Worm (Caenorhabditis elegans) whole organism, mixed stage, embryonic: ENCODE data around the gene fbxb-29.

Experiments
- M03D4.4 ChIP-seq: sonication (generic microtip); optimal IDR thresholded peaks from 2 replicates; lab custom pipeline; 2017; ENCODE audit warnings: mild to moderate bottlenecking, missing genetic modification characterization, missing compliant biosample characterization
- bed-3 ChIP-seq: fragments of 200-800 bp; sonication (Bioruptor generic); optimal IDR thresholded peaks from 3 replicates; lab custom pipeline; 2018; ENCODE audit warnings: mild to moderate bottlenecking, missing genetic modification characterization, moderate library complexity, missing compliant biosample characterization
- blmp-1 ChIP-seq: fragments of 150-350 bp; optimal IDR thresholded peaks from 2 replicates; lab custom pipeline; 2014; ENCODE audit warnings: missing biosample characterization, missing genetic modification characterization
- ceh-39 ChIP-seq: fragments of 150-350 bp; optimal IDR thresholded peaks from 2 replicates; lab custom pipeline; 2014; ENCODE audit warnings: missing biosample characterization, missing genetic modification characterization
- ceh-43 ChIP-seq: fragments of 200-800 bp; sonication (Bioruptor generic); optimal IDR thresholded peaks from 2 replicates; lab custom pipeline; 2018; ENCODE audit warnings: mild to moderate bottlenecking, missing genetic modification characterization, moderate library complexity, missing compliant biosample characterization
- ces-1 ChIP-seq: fragments of 150-350 bp; optimal IDR thresholded peaks from 2 replicates; lab custom pipeline; 2014; ENCODE audit warnings: missing biosample characterization, missing genetic modification reagents, missing genetic modification characterization
- cnd-1 ChIP-seq: fragments of 200-800 bp; sonication (Bioruptor generic); optimal IDR thresholded peaks from 2 replicates; lab custom pipeline; 2018; ENCODE audit warnings: mild to moderate bottlenecking, missing genetic modification characterization, missing compliant biosample characterization
- drap-1 ChIP-seq: fragments of 200-800 bp; sonication (Bioruptor generic); optimal IDR thresholded peaks from 3 replicates; lab custom pipeline; 2018; ENCODE audit warnings: mild to moderate bottlenecking, missing genetic modification characterization, missing compliant biosample characterization
- elt-1 ChIP-seq: sonication (generic microtip); optimal IDR thresholded peaks from 2 replicates; lab custom pipeline; 2017; ENCODE audit warnings: missing genetic modification characterization, mild to moderate bottlenecking, missing compliant biosample characterization, antibody characterized with exemption, moderate library complexity, borderline replicate concordance; ENCODE audit not compliant: insufficient read depth
- elt-3 ChIP-seq: fragments of 150-350 bp; optimal IDR thresholded peaks from 2 replicates; lab custom pipeline; 2014; ENCODE audit warnings: missing biosample characterization, missing genetic modification characterization
- flh-1 ChIP-seq: fragments of 200-800 bp; sonication (Bioruptor generic); optimal IDR thresholded peaks from 2 replicates; lab custom pipeline; 2018; ENCODE audit warnings: mild to moderate bottlenecking, missing genetic modification characterization, moderate library complexity, missing compliant biosample characterization
- hlh-1 ChIP-seq: fragments of 150-350 bp; optimal IDR thresholded peaks from 2 replicates; lab custom pipeline; 2014; ENCODE audit warnings: missing biosample characterization, missing genetic modification reagents, missing genetic modification characterization
- lin-13 ChIP-seq: fragments of 150-350 bp; optimal IDR thresholded peaks from 2 replicates; lab custom pipeline; 2014; ENCODE audit warnings: missing biosample characterization, missing genetic modification characterization
- lin-32 ChIP-seq: fragments of 200-800 bp; sonication (Bioruptor generic); optimal IDR thresholded peaks from 2 replicates; lab custom pipeline; 2018; ENCODE audit warnings: mild to moderate bottlenecking, missing genetic modification characterization, missing compliant biosample characterization
- lsy-2 ChIP-seq: fragments of 150-350 bp; optimal IDR thresholded peaks from 2 replicates; lab custom pipeline; 2014; ENCODE audit warnings: missing biosample characterization, missing genetic modification characterization
- mab-5 ChIP-seq: fragments of 150-350 bp; optimal IDR thresholded peaks from 2 replicates; lab custom pipeline; 2014; ENCODE audit warnings: missing biosample characterization, missing genetic modification characterization
- mep-1 ChIP-seq: fragments of 150-350 bp; optimal IDR thresholded peaks from 2 replicates; lab custom pipeline; 2017; ENCODE audit warnings: missing biosample characterization, missing genetic modification reagents, missing genetic modification characterization, inconsistent platforms
- mls-2 ChIP-seq: sonication (generic microtip); optimal IDR thresholded peaks from 2 replicates; lab custom pipeline; 2016; ENCODE audit warnings: mild to moderate bottlenecking, missing genetic modification characterization, moderate library complexity, missing compliant biosample characterization
- nhr-12 ChIP-seq: fragments of 150-350 bp; optimal IDR thresholded peaks from 2 replicates; lab custom pipeline; 2014; ENCODE audit warnings: missing biosample characterization, missing genetic modification characterization
- nhr-2 ChIP-seq: fragments of 150-350 bp; optimal IDR thresholded peaks from 2 replicates; lab custom pipeline; 2014; ENCODE audit warnings: missing biosample characterization, missing genetic modification characterization
- nhr-28 ChIP-seq: fragments of 150-350 bp; optimal IDR thresholded peaks from 2 replicates; lab custom pipeline; 2014; ENCODE audit warnings: missing biosample characterization, missing genetic modification characterization
- nhr-76 ChIP-seq: sonication (generic microtip); optimal IDR thresholded peaks from 2 replicates; lab custom pipeline; 2017; ENCODE audit warnings: missing biosample characterization, missing genetic modification characterization
- pha-4 ChIP-seq: fragments of 150-350 bp; optimal IDR thresholded peaks from 2 replicates; lab custom pipeline; 2018; ENCODE audit warnings: missing biosample characterization, missing genetic modification reagents, missing genetic modification characterization
- sem-2 ChIP-seq: fragments of 200-800 bp; sonication (Bioruptor generic); optimal IDR thresholded peaks from 2 replicates; lab custom pipeline; 2018; ENCODE audit warnings: mild to moderate bottlenecking, missing genetic modification characterization, missing compliant biosample characterization
- snpc-4 ChIP-seq: fragments of 150-350 bp; optimal IDR thresholded peaks from 2 replicates; lab custom pipeline; 2014; ENCODE audit warnings: missing biosample characterization, missing genetic modification characterization
- tbx-8 ChIP-seq: fragments of 200-800 bp; sonication (Bioruptor generic); optimal IDR thresholded peaks from 2 replicates; lab custom pipeline; 2018; ENCODE audit warnings: mild to moderate bottlenecking, missing genetic modification characterization, moderate library complexity, missing compliant biosample characterization
- unc-120 ChIP-seq: sonication (generic microtip); optimal IDR thresholded peaks from 2 replicates; lab custom pipeline; 2017; ENCODE audit warnings: missing genetic modification characterization, missing compliant biosample characterization; ENCODE audit not compliant: poor library complexity, severe bottlenecking
- unc-62 ChIP-seq: fragments of 150-350 bp; optimal IDR thresholded peaks from 2 replicates; lab custom pipeline; 2014; ENCODE audit warnings: missing biosample characterization, missing genetic modification reagents, missing genetic modification characterization
- zip-8 ChIP-seq: fragments of 150-350 bp; optimal IDR thresholded peaks from 2 replicates; lab custom pipeline; 2014; ENCODE audit warnings: missing biosample characterization, missing genetic modification characterization
- ztf-11 ChIP-seq: fragments of 150-350 bp; optimal IDR thresholded peaks from 2 replicates; lab custom pipeline; 2014; ENCODE audit warnings: missing biosample characterization, missing genetic modification characterization

Gene fbxb-29

ce11 chrII:999493-999892 is at the start of gene fbxb-29:
Gene fbxb-29, minus strand, starts transcription at chrII:999593.
- no peak for TF ChIP-seq pha-4
- no peak for TF ChIP-seq tbx-8 (GFP tag; lab: Kevin White, UChicago)
- TF ChIP-seq elt-1 (tag; lab: Kevin White, UChicago): no peak
- no peak for TF ChIP-seq M03D4.4 (tag; lab: Kevin White, UChicago)
- no peak for TF ChIP-seq mab-5 (tag; lab: Kevin White, UChicago)
- TF ChIP-seq sem-2: no peak
- TF ChIP-seq nhr-12: no peak
- no peak for TF ChIP-seq unc-62 (GFP tag; lab: Kevin White, UChicago)
- no peak for TF ChIP-seq nhr-76 (tag; lab: Kevin White, UChicago)
- TF ChIP-seq ceh-43 (GFP tag; lab: Kevin White, UChicago): no peak
- no peak for TF ChIP-seq zip-8 (tag; lab: Kevin White, UChicago)
- TF ChIP-seq mls-2 (tag; lab: Kevin White, UChicago): no peak
- TF ChIP-seq nhr-2: no peak
- no peak for TF ChIP-seq drap-1 (GFP tag; lab: Kevin White, UChicago)
- TF ChIP-seq nhr-28 (tag; lab: Kevin White, UChicago): no peak
- no peak for TF ChIP-seq flh-1 (GFP tag; lab: Kevin White, UChicago)

DNA sequence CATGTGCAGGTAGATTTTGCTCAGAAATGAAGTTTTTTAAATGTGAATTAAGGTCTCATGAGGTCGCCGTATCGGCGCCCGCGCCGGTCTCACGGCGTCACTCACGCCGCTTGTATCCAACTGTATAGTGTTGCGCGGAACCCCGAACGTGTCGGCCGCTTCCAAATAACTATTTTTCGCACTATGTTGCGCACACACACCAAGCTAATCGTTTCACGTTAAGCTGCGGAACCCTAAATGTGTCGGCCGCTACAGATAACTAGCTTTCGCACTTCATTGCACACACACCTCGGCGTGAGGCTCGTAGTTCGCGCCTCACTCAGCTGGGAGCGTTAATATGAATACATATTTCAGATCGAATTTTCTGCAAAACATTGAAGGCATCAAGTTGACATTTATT is 47.5 kb upstream of the fbxb-29 start:
- TF ChIP-seq hlh-1 (tag; lab: Kevin White, UChicago) (no peak), blmp-1 (tag; lab: Kevin White, UChicago) (no peak), lin-13 (tag; lab: Kevin White, UChicago) (no peak), flh-1 (GFP tag; lab: Kevin White, UChicago) (no peak), elt-3 (no peak), unc-120 (tag; lab: Kevin White, UChicago) (no peak), mep-1 (tag; lab: Kevin White, UChicago) (no peak), ztf-11 (tag; lab: Kevin White, UChicago) (no peak), nhr-12 (no peak), tbx-8 (GFP tag; lab: Kevin White, UChicago) (no peak), nhr-2 (no peak), cnd-1 (tag; lab: Kevin White, UChicago) (no peak), nhr-76 (tag; lab: Kevin White, UChicago) (no peak), sem-2 (no peak), mls-2 (tag; lab: Kevin White, UChicago) (no peak), elt-1 (tag; lab: Kevin White, UChicago) (no peak), ces-1 (GFP tag; lab: Kevin White, UChicago) (no peak), pha-4 (no peak), lsy-2 (tag; lab: Kevin White, UChicago) (no peak), drap-1 (GFP tag; lab: Kevin White, UChicago) (no peak)

DNA sequence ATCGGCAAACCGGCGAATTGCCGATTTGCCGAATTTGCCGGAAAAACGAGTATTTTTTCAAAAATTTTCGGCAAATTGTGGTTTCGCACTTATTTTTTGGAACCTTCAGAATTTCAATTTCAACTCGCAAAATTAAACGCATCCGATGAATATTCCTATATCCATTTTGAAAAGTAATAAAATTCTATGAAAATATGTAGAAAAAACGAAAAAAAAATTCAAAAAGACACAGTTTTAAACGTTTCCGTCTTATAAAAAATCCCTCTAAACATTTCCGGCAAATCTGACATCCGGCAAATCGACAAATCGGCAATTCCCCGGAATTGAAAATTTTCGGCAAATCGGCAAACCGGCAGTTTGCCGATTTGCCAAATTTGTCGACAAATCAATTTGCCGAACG is 46.3 kb upstream of the fbxb-29 start, which contains the start of gene str-148:
Gene str-148 (plus strand): TSS at position 301 of the 400 bp plus-strand sequence.
- TF ChIP-seq tbx-8 (GFP tag; lab: Kevin White, UChicago): no peak
- no peak for TF ChIP-seq bed-3 (GFP tag; lab: Kevin White, UChicago)
- no peak for TF ChIP-seq elt-3
- no peak for TF ChIP-seq snpc-4 (tag; lab: Kevin White, UChicago)
- TF ChIP-seq drap-1 (GFP tag; lab: Kevin White, UChicago): no peak
- no peak for TF ChIP-seq mab-5 (tag; lab: Kevin White, UChicago)
- TF ChIP-seq M03D4.4 (tag; lab: Kevin White, UChicago): no peak

ce11 chrII:1043932-1044331 is 44.5 kb upstream of the fbxb-29 start, which contains the start of gene fbxb-45:
Gene fbxb-45, minus strand, starts transcription at chrII:1044032.
- peak; percentile 84 for TF ChIP-seq zip-8 (tag; lab: Kevin White, UChicago)

ce11 chrII:1042227-1042626 is 42.8 kb upstream of the fbxb-29 start, which contains the start of gene fbxb-41:
Gene fbxb-41, minus strand, starts transcription at chrII:1042327.
- TF ChIP-seq pha-4: no peak
- TF ChIP-seq bed-3 (GFP tag; lab: Kevin White, UChicago): no peak
- TF ChIP-seq ceh-39 (tag; lab: Kevin White, UChicago): peak; percentile 53
- TF ChIP-seq hlh-1 (tag; lab: Kevin White, UChicago): peak; percentile 4
- no peak for TF ChIP-seq mab-5 (tag; lab: Kevin White, UChicago)
- TF ChIP-seq lin-32 (GFP tag; lab: Kevin White, UChicago): no peak
- TF ChIP-seq nhr-12: no peak
- no peak for TF ChIP-seq ceh-43 (GFP tag; lab: Kevin White, UChicago)
